Worm (Caenorhabditis elegans) whole organism, midembryonic: ENCODE data around the gene F26D10.13.

Experiments used
- T22C8.4 ChIP-seq: fragments of 200-800 bp; sonication (Bioruptor generic); IDR thresholded peaks from 2 replicates; pipeline ENCODE4 v1.3.6; 2022; ENCODE audit warnings: missing genetic modification characterization, missing compliant biosample characterization
- cog-1 ChIP-seq: sonication (generic microtip); optimal IDR thresholded peaks from 2 replicates; lab custom pipeline; 2016; ENCODE audit warnings: missing genetic modification characterization, missing compliant biosample characterization
- flt-1 ChIP-seq: fragments of 200-800 bp; sonication (Bioruptor generic); IDR thresholded peaks from 2 replicates; pipeline ENCODE4 v1.3.6; 2022; ENCODE audit warnings: missing genetic modification characterization, missing compliant biosample characterization
- klf-2 ChIP-seq: fragments of 200-800 bp; sonication (Bioruptor generic); conservative IDR thresholded peaks from 2 replicates; pipeline ENCODE4 v1.3.6; 2022; ENCODE audit warnings: missing genetic modification reagents, missing genetic modification characterization, missing compliant biosample characterization
- ref-1 ChIP-seq: fragments of 200-800 bp; sonication (Bioruptor generic); conservative IDR thresholded peaks from 2 replicates; pipeline ENCODE4 v1.3.6; 2022; ENCODE audit warnings: missing genetic modification reagents, missing genetic modification characterization, missing compliant biosample characterization
- tab-1 ChIP-seq: fragments of 200-800 bp; sonication (Bioruptor generic); IDR thresholded peaks from 2 replicates; pipeline ENCODE4 v1.3.6; 2022; ENCODE audit warnings: missing genetic modification characterization, missing compliant biosample characterization
- ztf-23 ChIP-seq: fragments of 200-800 bp; sonication (Bioruptor generic); IDR thresholded peaks from 2 replicates; pipeline ENCODE4 v1.3.6; 2022; ENCODE audit warnings: missing genetic modification reagents, missing genetic modification characterization, missing compliant biosample characterization
- ztf-29 ChIP-seq: fragments of 200-800 bp; sonication (Bioruptor generic); IDR thresholded peaks from 2 replicates; pipeline ENCODE4 v1.3.6; 2022; ENCODE audit warnings: missing genetic modification reagents, missing genetic modification characterization, missing compliant biosample characterization

ce11 chrIV:17278861-17279591 lies 14.4 kb upstream of the F26D10.13 start, which contains the start of gene hsp-1:
- TF ChIP-seq ztf-23 (GFP tag; lab: Robert Waterston, UW) = no peak
- no peak for TF ChIP-seq flt-1
- no peak for TF ChIP-seq klf-2
- no peak for TF ChIP-seq ref-1 (GFP tag; lab: Robert Waterston, UW)
- TF ChIP-seq tab-1 (GFP tag; lab: Robert Waterston, UW) = peak; percentile 35; the same call in 1 of the 2 replicates
- TF ChIP-seq ztf-29 (GFP tag; lab: Robert Waterston, UW) = no peak
- TF ChIP-seq T22C8.4 (GFP tag; lab: Robert Waterston, UW) = no peak
- TF ChIP-seq cog-1 = no peak
